Fruit fly (Drosophila melanogaster) whole organism, embryonic: ENCODE data around the gene CG13001.

Source experiments
- ATbp ChIP-seq: fragments of 200-800 bp; sonication (Bioruptor generic); optimal IDR thresholded peaks from 2 replicates; lab custom pipeline; 2017; ENCODE audit warnings: missing biosample characterization, mild to moderate bottlenecking, missing genetic modification characterization, missing genetic modification reagents
- B-H2 ChIP-seq: fragments of 200-800 bp; sonication (Bioruptor generic); optimal IDR thresholded peaks from 2 replicates; lab custom pipeline; 2018; ENCODE audit warnings: missing biosample characterization, mild to moderate bottlenecking, missing genetic modification characterization
- BEAF-32 ChIP-seq: fragments of 200-800 bp; sonication (Bioruptor generic); optimal IDR thresholded peaks from 3 replicates; lab custom pipeline; 2017; ENCODE audit warnings: missing biosample characterization, missing genetic modification characterization, mild to moderate bottlenecking, moderate library complexity, missing genetic modification reagents
- CG10267 ChIP-seq: fragments of 200-800 bp; sonication (Bioruptor generic); optimal IDR thresholded peaks from 2 replicates; lab custom pipeline; 2018; ENCODE audit warnings: missing biosample characterization, mild to moderate bottlenecking, missing genetic modification characterization, moderate library complexity
- CG10431 ChIP-seq: fragments of 200-800 bp; sonication (Bioruptor generic); optimal IDR thresholded peaks from 3 replicates; lab custom pipeline; 2018; ENCODE audit warnings: missing biosample characterization, mild to moderate bottlenecking, missing genetic modification characterization
- CG11456 ChIP-seq: fragments of 200-800 bp; sonication (Bioruptor generic); IDR thresholded peaks from 3 replicates; pipeline ENCODE4 v1.3.6; 2022; ENCODE audit warnings: missing biosample characterization, missing genetic modification characterization
- CG11504 ChIP-seq: fragments of 200-800 bp; sonication (Bioruptor generic); optimal IDR thresholded peaks from 3 replicates; lab custom pipeline; 2019; ENCODE audit warnings: missing biosample characterization, mild to moderate bottlenecking, missing genetic modification characterization, moderate library complexity
- CG13296 ChIP-seq: fragments of 200-800 bp; sonication (Bioruptor generic); optimal IDR thresholded peaks from 3 replicates; lab custom pipeline; 2018; ENCODE audit warnings: missing biosample characterization, mild to moderate bottlenecking, missing genetic modification characterization
- CG13894 ChIP-seq: fragments of 200-800 bp; sonication (Bioruptor generic); optimal IDR thresholded peaks from 3 replicates; lab custom pipeline; 2018; ENCODE audit warnings: missing biosample characterization, mild to moderate bottlenecking, missing genetic modification characterization, moderate library complexity
- CG15479 ChIP-seq: fragments of 200-800 bp; sonication (Bioruptor generic); optimal IDR thresholded peaks from 3 replicates; lab custom pipeline; 2019; ENCODE audit warnings: missing biosample characterization, mild to moderate bottlenecking, missing genetic modification characterization, moderate library complexity
- CG17568 ChIP-seq: fragments of 200-800 bp; sonication (Bioruptor generic); optimal IDR thresholded peaks from 2 replicates; lab custom pipeline; 2018; ENCODE audit warnings: missing biosample characterization, mild to moderate bottlenecking, missing genetic modification characterization, moderate library complexity
- CG2678 ChIP-seq: fragments of 200-800 bp; sonication (Bioruptor generic); optimal IDR thresholded peaks from 3 replicates; lab custom pipeline; 2019; ENCODE audit warnings: missing biosample characterization, mild to moderate bottlenecking, missing genetic modification characterization, moderate library complexity
- CG30403 ChIP-seq: fragments of 200-800 bp; sonication (Bioruptor generic); optimal IDR thresholded peaks from 3 replicates; lab custom pipeline; 2016; ENCODE audit warnings: missing biosample characterization, missing genetic modification characterization
- CG3281 ChIP-seq: fragments of 200-800 bp; sonication (Bioruptor generic); optimal IDR thresholded peaks from 3 replicates; lab custom pipeline; 2017; ENCODE audit warnings: missing biosample characterization, mild to moderate bottlenecking, missing genetic modification characterization
- CG4730 ChIP-seq: fragments of 200-800 bp; sonication (Bioruptor generic); IDR thresholded peaks from 2 replicates; pipeline ENCODE4 v1.3.6; 2022; ENCODE audit warnings: missing biosample characterization, missing genetic modification characterization
- CG5180 ChIP-seq: fragments of 200-800 bp; sonication (Bioruptor generic); optimal IDR thresholded peaks from 3 replicates; lab custom pipeline; 2017; ENCODE audit warnings: missing biosample characterization, missing genetic modification characterization, mild to moderate bottlenecking, moderate library complexity, missing genetic modification reagents
- CG7786 ChIP-seq: fragments of 200-800 bp; sonication (Bioruptor generic); optimal IDR thresholded peaks from 2 replicates; lab custom pipeline; 2016; ENCODE audit warnings: missing biosample characterization, missing genetic modification characterization
- CG7987 ChIP-seq: fragments of 200-800 bp; sonication (Bioruptor generic); optimal IDR thresholded peaks from 2 replicates; lab custom pipeline; 2018; ENCODE audit warnings: missing biosample characterization, mild to moderate bottlenecking, missing genetic modification characterization, moderate library complexity
- CG8290 ChIP-seq, 3 experiments: fragments of 200-800 bp; sonication (Bioruptor generic); optimal IDR thresholded peaks; 2 replicates each; lab custom pipeline; 2016 to 2019; ENCODE audit warnings: missing biosample characterization in 3 of 3, missing genetic modification characterization in 3 of 3, mild to moderate bottlenecking in 2 of 3, moderate library complexity in 1 of 3
- CG8765 ChIP-seq: fragments of 200-800 bp; sonication (Bioruptor generic); IDR thresholded peaks from 2 replicates; pipeline ENCODE4 v1.3.6; 2022; ENCODE audit warnings: missing biosample characterization, missing genetic modification characterization
- CkIIα-i1 ChIP-seq: fragments of 200-800 bp; sonication (Bioruptor generic); IDR thresholded peaks from 2 replicates; pipeline ENCODE4 v1.3.6; 2022; ENCODE audit warnings: missing biosample characterization, missing genetic modification characterization
- Dek ChIP-seq: fragments of 200-800 bp; sonication (Bioruptor generic); optimal IDR thresholded peaks from 3 replicates; lab custom pipeline; 2019; ENCODE audit warnings: missing biosample characterization, mild to moderate bottlenecking, missing genetic modification characterization, moderate library complexity
- Dip2 ChIP-seq: fragments of 200-800 bp; sonication (Bioruptor generic); IDR thresholded peaks from 2 replicates; pipeline ENCODE4 v1.3.6; 2022; ENCODE audit warnings: missing biosample characterization, missing genetic modification characterization
- E2f1 ChIP-seq: fragments of 200-800 bp; sonication (Bioruptor generic); IDR thresholded peaks from 2 replicates; pipeline ENCODE4 v1.3.6; 2022; ENCODE audit warnings: missing biosample characterization, missing genetic modification characterization
- Med ChIP-seq: fragments of 200-800 bp; sonication (Bioruptor generic); peaks from one replicate; lab custom pipeline; 2016; ENCODE audit warnings: missing biosample characterization, missing genetic modification characterization, mild to moderate bottlenecking, inconsistent platforms, moderate library complexity
- Mrtf ChIP-seq: fragments of 200-800 bp; sonication (Bioruptor generic); IDR thresholded peaks from 3 replicates; pipeline ENCODE4 v1.3.6; 2022; ENCODE audit warnings: missing biosample characterization, missing genetic modification characterization
- Nf-YA ChIP-seq: fragments of 200-800 bp; sonication (Bioruptor generic); IDR thresholded peaks from 2 replicates; pipeline ENCODE4 v1.3.6; 2022; ENCODE audit warnings: missing biosample characterization, missing genetic modification characterization
- PHDP ChIP-seq: fragments of 200-800 bp; sonication (Bioruptor generic); optimal IDR thresholded peaks from 3 replicates; lab custom pipeline; 2018; ENCODE audit warnings: missing biosample characterization, mild to moderate bottlenecking, missing genetic modification characterization, moderate library complexity
- Pdp1 ChIP-seq, 2 experiments: fragments of 200-800 bp; sonication (Bioruptor generic); optimal IDR thresholded peaks; 3 replicates each; lab custom pipeline; 2016; ENCODE audit warnings: missing biosample characterization in 2 of 2, missing genetic modification characterization in 2 of 2, mild to moderate bottlenecking in 1 of 2, moderate library complexity in 1 of 2
- Sox102F ChIP-seq: fragments of 200-800 bp; sonication (Bioruptor generic); optimal IDR thresholded peaks from 2 replicates; lab custom pipeline; 2018; ENCODE audit warnings: missing biosample characterization, mild to moderate bottlenecking, missing genetic modification characterization, moderate library complexity
- dm ChIP-seq: fragments of 200-800 bp; sonication (Bioruptor generic); optimal IDR thresholded peaks from 3 replicates; lab custom pipeline; 2016; ENCODE audit warnings: missing biosample characterization, missing genetic modification characterization
- exex ChIP-seq: fragments of 200-800 bp; sonication (Bioruptor generic); optimal IDR thresholded peaks from 4 replicates; lab custom pipeline; 2018; ENCODE audit warnings: missing biosample characterization, mild to moderate bottlenecking, missing genetic modification characterization, moderate library complexity
- grn ChIP-seq: fragments of 200-800 bp; sonication (Bioruptor generic); optimal IDR thresholded peaks from 3 replicates; lab custom pipeline; 2017; ENCODE audit warnings: missing biosample characterization, missing genetic modification characterization
- her ChIP-seq: fragments of 200-800 bp; sonication (Bioruptor generic); optimal IDR thresholded peaks from 2 replicates; lab custom pipeline; 2016; ENCODE audit warnings: missing biosample characterization, missing genetic modification characterization
- lab ChIP-seq: fragments of 200-800 bp; sonication (Bioruptor generic); optimal IDR thresholded peaks from 3 replicates; lab custom pipeline; 2017; ENCODE audit warnings: missing biosample characterization, missing genetic modification characterization, mild to moderate bottlenecking, moderate library complexity, missing genetic modification reagents
- mirr ChIP-seq: fragments of 200-800 bp; sonication (Bioruptor generic); optimal IDR thresholded peaks from 3 replicates; lab custom pipeline; 2018; ENCODE audit warnings: missing biosample characterization, mild to moderate bottlenecking, missing genetic modification characterization
- phol ChIP-seq: fragments of 200-800 bp; sonication (Bioruptor generic); optimal IDR thresholded peaks from 3 replicates; lab custom pipeline; 2018; ENCODE audit warnings: missing biosample characterization, mild to moderate bottlenecking, missing genetic modification characterization, moderate library complexity
- psq ChIP-seq: fragments of 200-800 bp; sonication (Bioruptor generic); optimal IDR thresholded peaks from 2 replicates; lab custom pipeline; 2017; ENCODE audit warnings: missing biosample characterization, missing genetic modification characterization
- scrt ChIP-seq: fragments of 200-800 bp; sonication (Bioruptor generic); optimal IDR thresholded peaks from 2 replicates; lab custom pipeline; 2018; ENCODE audit warnings: missing biosample characterization, mild to moderate bottlenecking, missing genetic modification characterization, moderate library complexity
- sens ChIP-seq: fragments of 200-800 bp; sonication (Bioruptor generic); peaks from one replicate; lab custom pipeline; 2016; ENCODE audit warnings: missing biosample characterization, missing genetic modification characterization
- sob ChIP-seq: fragments of 200-800 bp; sonication (Bioruptor generic); IDR thresholded peaks from 2 replicates; pipeline ENCODE4 v1.3.6; 2022; ENCODE audit warnings: missing biosample characterization, missing genetic modification characterization
- sug ChIP-seq: fragments of 200-800 bp; optimal IDR thresholded peaks from 2 replicates; lab custom pipeline; 2019; ENCODE audit warnings: missing biosample characterization, mild to moderate bottlenecking, missing genetic modification characterization, moderate library complexity
- ttk ChIP-seq: fragments of 200-800 bp; sonication (Bioruptor generic); IDR thresholded peaks from 2 replicates; pipeline ENCODE4 v2.1.2; 2022; ENCODE audit warnings: missing biosample characterization, missing genetic modification characterization
- unpg ChIP-seq: fragments of 200-800 bp; sonication (Bioruptor generic); optimal IDR thresholded peaks from 3 replicates; lab custom pipeline; 2018; ENCODE audit warnings: missing biosample characterization, mild to moderate bottlenecking, missing genetic modification characterization, moderate library complexity

The CG13001 gene

dm6 chrX:16922626-16923025 is 20.0 kb downstream of the CG13001 start (continued):
- TF ChIP-seq scrt (GFP tag; lab: Kevin White, UChicago) (no peak), Dip2 (GFP tag; lab: Robert Waterston, UW) (no peak), grn (GFP tag; lab: Kevin White, UChicago) (peak; percentile 44), PHDP (no peak), exex (tag; lab: Kevin White, UChicago) (peak; percentile 90), CG10267 (no peak), CG2678 (tag; lab: Kevin White, UChicago) (no peak)
- TF ChIP-seq, all 482 proteins: peak for 4

- TF ChIP-seq CG13894 (tag; lab: Kevin White, UChicago): peak; percentile 85
- TF ChIP-seq CG15479 (GFP tag; lab: Kevin White, UChicago): no peak
- TF ChIP-seq Dek (tag; lab: Kevin White, UChicago): no peak
- no peak for TF ChIP-seq CG30403 (GFP tag; lab: Kevin White, UChicago)
- peak; percentile 5 for TF ChIP-seq Med (GFP tag; lab: Kevin White, UChicago)
- TF ChIP-seq unpg: peak; percentile 9
- TF ChIP-seq CG3281 (GFP tag; lab: Kevin White, UChicago): peak; percentile 10
- no peak for TF ChIP-seq ttk (GFP tag; lab: Robert Waterston, UW)
- peak; percentile 42 for TF ChIP-seq sug (tag; lab: Kevin White, UChicago)
- no peak for TF ChIP-seq CG5180
- TF ChIP-seq CG17568 (GFP tag; lab: Kevin White, UChicago): no peak
- TF ChIP-seq CG4730 (GFP tag; lab: Robert Waterston, UW): no peak
- TF ChIP-seq CG8290 (GFP tag; optimal IDR thresholded peaks at IDR 0.05; lab: Kevin White, UChicago): no peak
- peak in 1 of 2 experiments; percentile 12 for TF ChIP-seq CG8290 (tag; optimal IDR thresholded peaks at IDR 0.05; lab: Kevin White, UChicago)
- TF ChIP-seq CG13296: peak; percentile 3
- TF ChIP-seq lab: peak; percentile 10
- peak; percentile 30 for TF ChIP-seq CG2678 (tag; lab: Kevin White, UChicago)
- no peak for TF ChIP-seq psq (GFP tag; lab: Kevin White, UChicago)
- TF ChIP-seq exex (tag; lab: Kevin White, UChicago): peak; percentile 94
- peak in 1 of 2 experiments; percentile 21 for TF ChIP-seq Pdp1 (GFP tag; optimal IDR thresholded peaks at IDR 0.05; lab: Kevin White, UChicago)
- no peak for TF ChIP-seq CkIIα-i1 (GFP tag; lab: Robert Waterston, UW)
- peak; percentile 9 for TF ChIP-seq mirr (GFP tag; lab: Kevin White, UChicago)
- TF ChIP-seq grn (GFP tag; lab: Kevin White, UChicago): peak; percentile 28
- TF ChIP-seq sob: 0 out of 2 replicates have a peak, but pooled peaks have one; percentile 17
- TF ChIP-seq CG10431 (GFP tag; lab: Kevin White, UChicago): no peak
- peak; percentile 12 for TF ChIP-seq B-H2 (GFP tag; lab: Kevin White, UChicago)
Observed at dm6 chrX:16920682-16921286, 21.9 kb downstream of the CG13001 start.

- TF ChIP-seq CG7987 (GFP tag; lab: Kevin White, UChicago) (no peak), E2f1 (GFP tag; lab: Robert Waterston, UW) (no peak), CG11456 (no peak), Med (GFP tag; lab: Kevin White, UChicago) (peak; percentile 53), mirr (GFP tag; lab: Kevin White, UChicago) (peak; percentile 56), Sox102F (GFP tag; lab: Kevin White, UChicago) (no peak), Mrtf (no peak), CG11504 (no peak), CG2678 (tag; lab: Kevin White, UChicago) (peak; percentile 2), BEAF-32 (GFP tag; lab: Kevin White, UChicago) (no peak), Pdp1 (GFP tag; optimal IDR thresholded peaks at IDR 0.05; lab: Kevin White, UChicago) (peak in 1 of 2 experiments; percentile 92), PHDP (no peak), CG10431 (GFP tag; lab: Kevin White, UChicago) (no peak), sens (GFP tag; lab: Kevin White, UChicago) (peak; percentile 50), her (GFP tag; lab: Kevin White, UChicago) (no peak), CG7786 (no peak), sug (tag; lab: Kevin White, UChicago) (peak; percentile 58), dm (GFP tag; lab: Kevin White, UChicago) (no peak), CG8765 (GFP tag; lab: Robert Waterston, UW) (no peak), Nf-YA (no peak), phol (no peak), ATbp (GFP tag; lab: Kevin White, UChicago) (no peak)
Observed at dm6 chrX:16918767-16919336, 23.8 kb downstream of the CG13001 start.
